Worm (Caenorhabditis elegans): ENCODE results near the gene mel-32.

mel-32 gene

ce11 chrIII:6421473-6421872 is 21.3 kb downstream of the mel-32 start:
- TF ChIP-seq nhr-85 (tag) (peak; percentile 74), nhr-28 (tag; optimal IDR thresholded peaks at IDR 0.05) (no peak)

ce11 chrIII:6420995-6421404 is 21.8 kb downstream of the mel-32 start:
- TF ChIP-seq nhr-19 (GFP tag; conservative IDR thresholded peaks at IDR 0.05) (peak; percentile 96), mef-2 (tag; optimal IDR thresholded peaks at IDR 0.05) (peak; percentile 69), fkh-4 (tag; optimal IDR thresholded peaks at IDR 0.05; ENCODE audit: borderline replicate concordance) (peak; percentile 77), unc-62 (GFP tag; optimal IDR thresholded peaks at IDR 0.05) (no peak), lin-39 (tag; optimal IDR thresholded peaks at IDR 0.05) (peak; percentile 67), hpl-2 (GFP tag; optimal IDR thresholded peaks at IDR 0.05) (peak; percentile 22), unc-98 (GFP tag; IDR thresholded peaks at IDR 0.05) (peak; percentile 85), elt-2 (tag; optimal IDR thresholded peaks at IDR 0.05) (peak; percentile 95), lin-14 (GFP tag; optimal IDR thresholded peaks at IDR 0.05) (peak; percentile 98), dpl-1 (GFP tag; optimal IDR thresholded peaks at IDR 0.05) (peak; percentile 59 to 72 (median 69)), xbp-1 (tag; optimal IDR thresholded peaks at IDR 0.05) (peak; percentile 91), sup-37 (GFP tag; optimal IDR thresholded peaks at IDR 0.05) (peak; percentile 77), efl-3 (GFP tag; optimal IDR thresholded peaks at IDR 0.05) (peak; percentile 61), nhr-90 (tag; optimal IDR thresholded peaks at IDR 0.05; ENCODE audit: poor library complexity) (peak; percentile 98), C04F5.9 (tag; optimal IDR thresholded peaks at IDR 0.05) (peak; percentile 76), Y116A8C.19 (tag; optimal IDR thresholded peaks at IDR 0.05; ENCODE audit: borderline replicate concordance) (no peak), egl-27 (tag; optimal IDR thresholded peaks at IDR 0.05) (peak; percentile 51 to 73), pag-3 (tag; optimal IDR thresholded peaks at IDR 0.05; ENCODE audit: borderline replicate concordance, insufficient read depth) (no peak), ceh-88 (GFP tag; IDR thresholded peaks at IDR 0.05) (peak; percentile 80), lin-15B (tag; optimal IDR thresholded peaks at IDR 0.05) (no peak), nhr-84 (tag; optimal IDR thresholded peaks at IDR 0.05) (no peak), lin-13 (GFP tag; optimal IDR thresholded peaks at IDR 0.05) (peak; percentile 63), ceh-90 (tag; optimal IDR thresholded peaks at IDR 0.05) (no peak), nhr-28 (tag; optimal IDR thresholded peaks at IDR 0.05) (no peak), nhr-11 (tag; optimal IDR thresholded peaks at IDR 0.05) (peak; percentile 85), ceh-63 (GFP tag; optimal IDR thresholded peaks at IDR 0.05) (no peak), C16A3.4 (tag; optimal IDR thresholded peaks at IDR 0.05) (no peak), ztf-11 (tag; optimal IDR thresholded peaks at IDR 0.05) (peak in 1 of 2 experiments; percentile 89), tlp-1 (tag; optimal IDR thresholded peaks at IDR 0.05) (no peak), unc-86 (tag; optimal IDR thresholded peaks at IDR 0.05) (peak; percentile 93), nhr-85 (tag) (peak; percentile 99), ceh-8 (GFP tag; optimal IDR thresholded peaks at IDR 0.05) (peak; percentile 52), mep-1 (tag; optimal IDR thresholded peaks at IDR 0.05) (peak; percentile 78), mab-9 (GFP tag; IDR thresholded peaks at IDR 0.05) (peak; percentile 91), blmp-1 (tag; optimal IDR thresholded peaks at IDR 0.05) (peak; percentile 54), pax-3 (tag; optimal IDR thresholded peaks at IDR 0.05) (peak; percentile 88), zip-4 (GFP tag; optimal IDR thresholded peaks at IDR 0.05) (peak; percentile 77), alr-1 (tag; optimal IDR thresholded peaks at IDR 0.05; ENCODE audit: borderline replicate concordance) (no peak), ces-1 (GFP tag; optimal IDR thresholded peaks at IDR 0.05) (no peak), fos-1 (tag; optimal IDR thresholded peaks at IDR 0.05) (peak; percentile 60), skn-1 (tag; optimal IDR thresholded peaks at IDR 0.05) (peak; percentile 83), nhr-237 (tag; optimal IDR thresholded peaks at IDR 0.05) (peak; percentile 22), rnt-1 (tag; optimal IDR thresholded peaks at IDR 0.05) (peak; percentile 92), lin-35 (GFP tag; optimal IDR thresholded peaks at IDR 0.05) (peak; percentile 76 to 81), swsn-7 (tag; optimal IDR thresholded peaks at IDR 0.05) (peak; percentile 96), unc-130 (tag; optimal IDR thresholded peaks at IDR 0.05) (peak; percentile 83), egl-13 (tag; optimal IDR thresholded peaks at IDR 0.05) (peak; percentile 87), irx-1 (tag; optimal IDR thresholded peaks at IDR 0.05) (peak; percentile 87), sptf-1 (tag; optimal IDR thresholded peaks at IDR 0.05) (no peak), aly-2 (tag; optimal IDR thresholded peaks at IDR 0.05) (peak; percentile 69)

Data from whole organism, L1 larva.